Worm (Caenorhabditis elegans): ENCODE measurements around the gene M01H9.5.

The M01H9.5 gene

ce11 chrIV:4451576-4451975 lies 13.7 kb upstream of the M01H9.5 start, which contains the start of gene R08C7.1:
Gene R08C7.1 (plus strand): TSS chrIV:4451876.
- TF ChIP-seq lir-3 (tag; optimal IDR thresholded peaks at IDR 0.05; ENCODE audit: poor library complexity) (no peak), nhr-85 (tag) (peak; percentile 37)

- TF ChIP-seq elt-2 (tag; optimal IDR thresholded peaks at IDR 0.05) (no peak), nhr-84 (tag; optimal IDR thresholded peaks at IDR 0.05) (no peak), skn-1 (tag; optimal IDR thresholded peaks at IDR 0.05) (peak; percentile 5), ama-1 (optimal IDR thresholded peaks at IDR 0.05) (no peak), swsn-7 (tag; optimal IDR thresholded peaks at IDR 0.05) (peak; percentile 18), ceh-82 (tag; optimal IDR thresholded peaks at IDR 0.05) (peak in 1 of 3 experiments; percentile 15), tlp-1 (tag; optimal IDR thresholded peaks at IDR 0.05) (no peak), C16A3.4 (tag; optimal IDR thresholded peaks at IDR 0.05) (no peak), aha-1 (tag; optimal IDR thresholded peaks at IDR 0.05) (no peak), efl-1 (optimal IDR thresholded peaks at IDR 0.05) (peak; percentile 55), efl-1 (GFP tag; optimal IDR thresholded peaks at IDR 0.05 in 1 of 2) (peak in 1 of 2 experiments; percentile 86), sox-4 (tag; optimal IDR thresholded peaks at IDR 0.05) (no peak), vab-15 (tag; optimal IDR thresholded peaks at IDR 0.05) (no peak), mep-1 (tag; optimal IDR thresholded peaks at IDR 0.05) (peak; percentile 28), unc-98 (GFP tag; IDR thresholded peaks at IDR 0.05) (no peak), lin-35 (GFP tag; optimal IDR thresholded peaks at IDR 0.05) (no peak), egl-27 (tag; optimal IDR thresholded peaks at IDR 0.05) (no peak), elt-3 (tag; optimal IDR thresholded peaks at IDR 0.05) (peak in 2 of 6 experiments; percentile 5 to 66), sptf-1 (tag; optimal IDR thresholded peaks at IDR 0.05) (no peak), lsy-2 (tag; optimal IDR thresholded peaks at IDR 0.05) (peak; percentile 27 to 30), isw-1 (GFP tag; IDR thresholded peaks at IDR 0.05) (no peak), rnt-1 (tag; optimal IDR thresholded peaks at IDR 0.05) (peak; percentile 63), efl-3 (GFP tag; optimal IDR thresholded peaks at IDR 0.05) (no peak), mdl-1 (tag; optimal IDR thresholded peaks at IDR 0.05) (no peak), nhr-47 (tag; optimal IDR thresholded peaks at IDR 0.05) (no peak), lin-14 (GFP tag; optimal IDR thresholded peaks at IDR 0.05) (peak; percentile 60), lin-15B (tag; optimal IDR thresholded peaks at IDR 0.05) (no peak), unc-30 (tag; optimal IDR thresholded peaks at IDR 0.05) (no peak), nhr-20 (tag; optimal IDR thresholded peaks at IDR 0.05) (peak; percentile 6), nhr-85 (tag) (peak; percentile 82), nhr-71 (tag; optimal IDR thresholded peaks at IDR 0.05) (peak; percentile 40), nhr-76 (tag; optimal IDR thresholded peaks at IDR 0.05) (no peak), dsc-1 (tag; optimal IDR thresholded peaks at IDR 0.05) (no peak), unc-130 (tag; optimal IDR thresholded peaks at IDR 0.05) (peak; percentile 38), hpl-2 (GFP tag; optimal IDR thresholded peaks at IDR 0.05) (no peak), ets-5 (GFP tag; IDR thresholded peaks at IDR 0.05) (no peak), grh-1 (GFP tag; IDR thresholded peaks at IDR 0.05) (no peak), blmp-1 (tag; optimal IDR thresholded peaks at IDR 0.05) (peak; percentile 77), nhr-11 (tag; optimal IDR thresholded peaks at IDR 0.05) (no peak), ceh-63 (GFP tag; optimal IDR thresholded peaks at IDR 0.05) (no peak), fos-1 (tag; optimal IDR thresholded peaks at IDR 0.05) (no peak), hlh-4 (tag; optimal IDR thresholded peaks at IDR 0.05) (no peak), fkh-10 (GFP tag; optimal IDR thresholded peaks at IDR 0.05) (no peak), alr-1 (tag; optimal IDR thresholded peaks at IDR 0.05; ENCODE audit: borderline replicate concordance) (no peak), nhr-19 (GFP tag; conservative IDR thresholded peaks at IDR 0.05) (peak; percentile 46; the same call in 1 of the 2 replicates), ceh-88 (GFP tag; IDR thresholded peaks at IDR 0.05) (no peak), snu-23 (GFP tag; optimal IDR thresholded peaks at IDR 0.05) (peak; percentile 39), sup-37 (GFP tag; optimal IDR thresholded peaks at IDR 0.05) (peak; percentile 34), nhr-237 (tag; optimal IDR thresholded peaks at IDR 0.05) (no peak)
Observed at ce11 chrIV:4454330-4455173, 10.7 kb upstream of the M01H9.5 start, which contains the start of gene R08C7.11. Gene R08C7.11 (minus strand): TSS chrIV:4454937.

All from whole organism, L1 larva.